Worm (Caenorhabditis elegans): Measurements from ENCODE around the gene del-9.

Gene del-9

DNA sequence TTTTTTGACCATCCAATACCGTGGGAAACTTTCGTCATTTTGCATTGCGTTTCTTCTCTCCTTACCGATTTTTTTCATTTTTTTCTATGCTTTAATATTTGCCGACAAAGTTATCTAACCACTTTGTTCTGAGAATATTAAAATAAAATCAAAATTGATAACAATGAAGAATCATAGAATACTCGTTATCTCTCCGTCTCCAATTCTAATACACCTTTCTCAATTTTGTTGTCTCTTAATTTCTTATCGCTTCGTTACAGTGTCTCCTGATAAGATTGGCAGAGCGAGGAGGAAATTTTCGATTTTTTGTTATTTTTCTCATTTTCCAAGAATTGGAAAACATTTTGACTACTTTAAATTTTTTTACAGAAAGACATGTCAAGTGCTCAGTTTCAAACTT is 40.9 kb downstream of the del-9 start, which contains the start of gene ckc-1 (continued):
- no peak for TF ChIP-seq lin-39 (tag; optimal IDR thresholded peaks at IDR 0.05)
- TF ChIP-seq zag-1 (tag; optimal IDR thresholded peaks at IDR 0.05): no peak
- no peak for TF ChIP-seq lsy-12 (tag; optimal IDR thresholded peaks at IDR 0.05)
- no peak for TF ChIP-seq ZK546.5 (tag; optimal IDR thresholded peaks at IDR 0.05)
- TF ChIP-seq R02D3.7 (tag; optimal IDR thresholded peaks at IDR 0.05): no peak
- no peak for TF ChIP-seq nhr-43 (tag; optimal IDR thresholded peaks at IDR 0.05; ENCODE audit: poor library complexity, severe bottlenecking)
- no peak for TF ChIP-seq unc-62 (GFP tag; optimal IDR thresholded peaks at IDR 0.05)
- TF ChIP-seq ama-1 (optimal IDR thresholded peaks at IDR 0.05): no peak
- TF ChIP-seq ceh-16 (tag; optimal IDR thresholded peaks at IDR 0.05): no peak

DNA sequence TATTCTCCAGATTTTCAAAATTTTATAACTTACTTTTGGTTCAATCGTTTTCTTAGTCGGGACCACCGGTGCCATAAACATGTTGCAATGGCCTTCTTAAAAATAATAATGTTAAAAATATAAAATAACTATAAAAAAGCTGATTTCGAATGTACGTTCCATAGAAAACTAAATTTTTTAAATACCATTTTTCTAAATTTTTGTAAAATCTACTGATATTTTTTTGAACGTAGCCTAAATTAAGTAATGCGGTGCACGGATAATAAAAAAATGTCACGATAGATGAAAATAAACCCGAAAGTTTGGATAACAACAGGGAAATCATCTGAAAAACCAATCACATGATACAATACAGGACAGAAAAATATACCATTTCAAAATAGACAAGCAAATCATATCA is 43.6 kb downstream of the del-9 start, which contains the start of gene T27A10.5:
Gene T27A10.5 (minus strand): TSS at position 101 of the 400 bp plus-strand sequence.
- TF ChIP-seq tbx-2 (tag; optimal IDR thresholded peaks at IDR 0.05): no peak
- TF ChIP-seq unc-39 (tag; optimal IDR thresholded peaks at IDR 0.05): no peak
- TF ChIP-seq fkh-10 (GFP tag; optimal IDR thresholded peaks at IDR 0.05): no peak
- TF ChIP-seq nhr-11 (tag; optimal IDR thresholded peaks at IDR 0.05): no peak
- TF ChIP-seq jun-1 (tag; optimal IDR thresholded peaks at IDR 0.05): no peak
- TF ChIP-seq fos-1 (tag; optimal IDR thresholded peaks at IDR 0.05): no peak
- TF ChIP-seq nhr-12 (tag; optimal IDR thresholded peaks at IDR 0.05): no peak
- no peak for TF ChIP-seq elt-2 (tag; optimal IDR thresholded peaks at IDR 0.05)
- TF ChIP-seq ztf-4 (tag; optimal IDR thresholded peaks at IDR 0.05): no peak
- TF ChIP-seq sea-2 (GFP tag; optimal IDR thresholded peaks at IDR 0.05): no peak
- no peak for TF ChIP-seq lin-15B (tag; optimal IDR thresholded peaks at IDR 0.05)
- TF ChIP-seq egl-27 (tag; optimal IDR thresholded peaks at IDR 0.05): no peak

DNA sequence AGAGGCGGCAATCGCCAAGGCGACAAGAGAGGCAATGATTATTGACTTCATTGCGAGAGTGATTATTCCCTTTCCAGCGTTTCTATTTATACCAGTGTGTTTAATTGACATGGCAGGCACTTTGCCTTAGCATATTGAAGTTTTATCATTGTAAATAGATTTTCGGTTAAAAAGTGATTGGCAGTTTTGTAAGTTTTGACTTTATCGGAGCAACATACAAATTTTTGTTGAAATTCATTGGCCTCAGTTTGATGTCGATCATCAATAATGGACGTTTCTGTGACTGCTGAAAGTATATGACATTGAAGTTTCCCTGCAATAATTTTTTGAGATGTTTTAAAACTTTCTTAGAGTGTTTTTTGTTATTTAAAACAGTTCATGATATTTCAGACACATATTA is 44.6 kb downstream of the del-9 start, which contains the start of gene vit-3:
Gene vit-3 (minus strand): TSS at position 60 of the 400 bp plus-strand sequence.
- TF ChIP-seq nhr-28 (tag; optimal IDR thresholded peaks at IDR 0.05) (no peak), jun-1 (tag; optimal IDR thresholded peaks at IDR 0.05) (no peak), nhr-11 (tag; optimal IDR thresholded peaks at IDR 0.05) (no peak), nfya-1 (tag; optimal IDR thresholded peaks at IDR 0.05; ENCODE audit: insufficient read depth) (no peak), ceh-16 (tag; optimal IDR thresholded peaks at IDR 0.05) (no peak), eor-1 (tag; optimal IDR thresholded peaks at IDR 0.05) (no peak), fkh-2 (tag; optimal IDR thresholded peaks at IDR 0.05) (no peak), ZK546.5 (tag; optimal IDR thresholded peaks at IDR 0.05) (no peak), egl-27 (tag; optimal IDR thresholded peaks at IDR 0.05) (no peak), hmg-11 (tag; optimal IDR thresholded peaks at IDR 0.05) (no peak), nhr-77 (tag; optimal IDR thresholded peaks at IDR 0.05) (no peak), mdl-1 (tag; optimal IDR thresholded peaks at IDR 0.05) (no peak), nhr-237 (tag; optimal IDR thresholded peaks at IDR 0.05) (no peak), mml-1 (tag; optimal IDR thresholded peaks at IDR 0.05) (no peak), R02D3.7 (tag; optimal IDR thresholded peaks at IDR 0.05) (no peak), pqm-1 (tag; optimal IDR thresholded peaks at IDR 0.05) (no peak), aly-2 (tag; optimal IDR thresholded peaks at IDR 0.05) (no peak)

DNA sequence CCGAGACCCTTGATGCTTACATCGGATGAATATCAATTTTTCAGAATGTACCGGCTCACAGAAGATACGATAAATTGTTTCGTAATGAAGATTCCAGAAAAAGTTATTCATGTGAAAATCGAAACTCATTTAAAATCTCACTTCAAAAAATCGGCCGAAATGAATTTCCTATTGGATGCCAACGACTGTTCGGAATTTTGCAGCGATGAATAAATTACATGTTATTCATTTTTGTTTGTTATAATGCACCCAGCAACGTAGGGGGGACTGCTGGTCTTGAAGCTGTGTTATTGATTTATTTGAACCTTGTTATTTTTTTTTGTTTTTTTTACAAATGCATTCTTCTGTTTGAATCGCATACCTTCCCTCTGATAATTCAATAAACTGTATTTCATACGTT is 50.3 kb downstream of the del-9 start:
- no peak for TF ChIP-seq ama-1 (optimal IDR thresholded peaks at IDR 0.05)
- no peak for TF ChIP-seq nhr-25 (tag; optimal IDR thresholded peaks at IDR 0.05)
- TF ChIP-seq ceh-82 (tag; optimal IDR thresholded peaks at IDR 0.05): no peak
- TF ChIP-seq nhr-77 (tag; optimal IDR thresholded peaks at IDR 0.05): no peak
- TF ChIP-seq nhr-11 (tag; optimal IDR thresholded peaks at IDR 0.05): no peak
- TF ChIP-seq ceh-9 (tag; optimal IDR thresholded peaks at IDR 0.05): no peak
- no peak for TF ChIP-seq unc-39 (tag; optimal IDR thresholded peaks at IDR 0.05)
- TF ChIP-seq daf-12 (tag; optimal IDR thresholded peaks at IDR 0.05): no peak
- TF ChIP-seq lin-15B (tag; optimal IDR thresholded peaks at IDR 0.05): no peak
- no peak for TF ChIP-seq mml-1 (tag; optimal IDR thresholded peaks at IDR 0.05)

DNA sequence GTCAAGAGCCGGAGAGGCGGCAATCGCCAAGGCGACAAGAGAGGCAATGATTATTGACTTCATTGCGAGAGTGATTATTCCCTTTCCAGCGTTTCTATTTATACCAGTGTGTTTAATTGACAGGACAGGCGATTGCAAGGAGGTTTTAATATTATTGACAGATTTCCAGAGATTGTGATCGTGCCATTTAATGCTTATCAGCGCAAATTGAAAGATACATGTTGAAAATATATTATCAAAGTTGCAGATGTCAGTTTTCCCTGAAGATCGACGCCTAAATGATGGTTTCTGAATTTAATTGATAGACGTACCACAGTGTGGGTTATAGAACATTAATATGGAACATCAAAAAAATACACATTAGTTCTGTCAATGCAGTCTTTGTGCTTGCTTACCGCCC is 53.2 kb downstream of the del-9 start, which contains the start of gene vit-4:
Gene vit-4 (minus strand): TSS at position 63 of the 400 bp plus-strand sequence.
- no peak for TF ChIP-seq zag-1 (tag; optimal IDR thresholded peaks at IDR 0.05)
- TF ChIP-seq nhr-28 (tag; optimal IDR thresholded peaks at IDR 0.05): no peak
